Fruit fly (Drosophila melanogaster) whole organism: Measurements from ENCODE around the gene CG5783.

Source experiments
- Dll ChIP-seq: fragments of >200 bp; optimal IDR thresholded peaks from 2 replicates; lab custom pipeline; 2017
- psq ChIP-seq: fragments of >200 bp; optimal IDR thresholded peaks from 2 replicates; lab custom pipeline; 2017
- usp ChIP-seq: fragments of >200 bp; optimal IDR thresholded peaks from 2 replicates; lab custom pipeline; 2017; ENCODE audit warnings: missing biosample characterization, missing genetic modification characterization, mixed read lengths

DNA sequence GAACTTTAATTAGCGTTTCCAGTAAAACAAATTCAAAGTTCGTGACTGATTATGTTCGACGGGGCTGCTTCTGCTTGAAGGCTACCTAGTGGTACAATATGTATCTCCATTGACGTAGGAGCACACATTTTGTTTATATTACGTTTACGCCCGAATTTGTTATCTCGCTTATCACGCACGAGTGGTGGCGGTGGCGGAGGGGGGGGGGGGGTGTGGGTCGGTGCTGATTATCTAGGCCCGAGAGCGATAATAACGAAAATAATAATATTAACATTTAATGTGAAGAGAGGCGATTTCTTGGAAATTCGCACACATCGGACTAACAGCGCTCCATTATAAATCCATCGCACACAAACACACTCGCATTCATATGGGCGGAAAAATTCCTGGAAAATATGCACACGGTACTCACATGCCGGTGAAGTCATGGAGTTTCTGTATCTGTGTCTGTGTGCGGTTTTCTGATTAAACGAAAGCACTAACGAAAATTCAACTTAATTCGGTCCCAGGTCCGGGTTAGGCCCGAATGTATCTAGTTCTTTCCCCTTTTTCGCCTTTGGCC is 8.3 kb upstream of the CG5783 start:
- no peak for TF ChIP-seq Dll (lab: Kevin White, UChicago)
- TF ChIP-seq usp, result no peak
- no peak for TF ChIP-seq psq (lab: Kevin White, UChicago)
